Fruit fly (Drosophila melanogaster) whole organism, pupa: ENCODE data around the gene mtTFB2.

Experiments
- CG12605 ChIP-seq: fragments of 200-800 bp; sonication (Bioruptor generic); IDR thresholded peaks from 2 replicates; pipeline ENCODE4 v1.3.6; 2022; ENCODE audit warnings: missing biosample characterization, missing genetic modification characterization
- CG13204 ChIP-seq: fragments of 200-800 bp; sonication (Bioruptor generic); optimal IDR thresholded peaks from 2 replicates; lab custom pipeline; 2018; ENCODE audit warnings: missing biosample characterization, mild to moderate bottlenecking, missing genetic modification characterization, moderate library complexity
- CG15710 ChIP-seq: fragments of 200-800 bp; sonication (Bioruptor generic); optimal IDR thresholded peaks from 2 replicates; lab custom pipeline; 2018; ENCODE audit warnings: missing biosample characterization, mild to moderate bottlenecking, missing genetic modification characterization, moderate library complexity
- D1 ChIP-seq: fragments of 200-800 bp; sonication (Bioruptor generic); optimal IDR thresholded peaks from 2 replicates; lab custom pipeline; 2018; ENCODE audit warnings: missing biosample characterization, mild to moderate bottlenecking, missing genetic modification characterization, moderate library complexity
- EcR ChIP-seq: fragments of 200-800 bp; sonication (Bioruptor generic); optimal IDR thresholded peaks from 3 replicates; lab custom pipeline; 2019; ENCODE audit warnings: missing biosample characterization, missing genetic modification characterization, mild to moderate bottlenecking, moderate library complexity, missing genetic modification reagents
- Pif1B ChIP-seq: fragments of 200-800 bp; sonication (Bioruptor generic); optimal IDR thresholded peaks from 3 replicates; lab custom pipeline; 2016; ENCODE audit warnings: missing biosample characterization, missing genetic modification characterization
- rn ChIP-seq: fragments of 200-800 bp; sonication (Bioruptor generic); IDR thresholded peaks from 2 replicates; pipeline ENCODE4 v1.3.6; 2022; ENCODE audit warnings: missing biosample characterization, missing genetic modification characterization

- TF ChIP-seq CG13204 (GFP tag; lab: Kevin White, UChicago) (no peak), Pif1B (GFP tag; lab: Kevin White, UChicago) (no peak), D1 (tag; lab: Kevin White, UChicago) (no peak), rn (GFP tag; lab: Robert Waterston, UW) (no peak), CG15710 (tag; lab: Kevin White, UChicago) (no peak), CG12605 (GFP tag; lab: Robert Waterston, UW) (no peak), EcR (no peak)
Measured at dm6 chr3R:10063707-10064106, 18.3 kb downstream of the mtTFB2 start, which contains the start of gene CG33631.
